Worm (Caenorhabditis elegans) whole organism, early embryonic: Measurements from ENCODE around the gene daf-2.

Experiments
- B0310.2 ChIP-seq: sonication (generic microtip); optimal IDR thresholded peaks from 2 replicates; lab custom pipeline; 2016; ENCODE audit warnings: mild to moderate bottlenecking, missing genetic modification characterization, missing compliant biosample characterization
- ama-1 ChIP-seq: fragments of 150-350 bp; optimal IDR thresholded peaks from 2 replicates; lab custom pipeline; 2014
- ets-7 ChIP-seq: sonication (generic microtip); optimal IDR thresholded peaks from 2 replicates; lab custom pipeline; 2016; ENCODE audit warnings: missing genotype, missing genetic modification characterization, missing compliant biosample characterization
- flt-1 ChIP-seq: fragments of 200-800 bp; sonication (Bioruptor generic); IDR thresholded peaks from 2 replicates; pipeline ENCODE4 v1.3.6; 2022; ENCODE audit warnings: missing genetic modification characterization, missing compliant biosample characterization
- hmg-4 ChIP-seq: fragments of 200-800 bp; sonication (Bioruptor generic); optimal IDR thresholded peaks from 2 replicates; lab custom pipeline; 2018; ENCODE audit warnings: mild to moderate bottlenecking, missing genetic modification characterization, missing compliant biosample characterization
- hnd-1 ChIP-seq: sonication (generic microtip); optimal IDR thresholded peaks from 2 replicates; lab custom pipeline; 2016; ENCODE audit warnings: missing genetic modification characterization, missing compliant biosample characterization
- scrt-1 ChIP-seq: fragments of 200-800 bp; sonication (Bioruptor generic); IDR thresholded peaks from 2 replicates; pipeline ENCODE4 v1.3.6; 2022; ENCODE audit warnings: missing genetic modification characterization, missing compliant biosample characterization
- sea-1 ChIP-seq: fragments of 200-800 bp; sonication (Bioruptor generic); conservative IDR thresholded peaks from 2 replicates; pipeline ENCODE4 v1.3.6; 2022; ENCODE audit warnings: missing genetic modification characterization, missing compliant biosample characterization
- tbx-11 ChIP-seq: fragments of 200-800 bp; sonication (Bioruptor generic); IDR thresholded peaks from 2 replicates; pipeline ENCODE4 v1.3.6; 2022; ENCODE audit warnings: missing genetic modification characterization, missing compliant biosample characterization

DNA sequence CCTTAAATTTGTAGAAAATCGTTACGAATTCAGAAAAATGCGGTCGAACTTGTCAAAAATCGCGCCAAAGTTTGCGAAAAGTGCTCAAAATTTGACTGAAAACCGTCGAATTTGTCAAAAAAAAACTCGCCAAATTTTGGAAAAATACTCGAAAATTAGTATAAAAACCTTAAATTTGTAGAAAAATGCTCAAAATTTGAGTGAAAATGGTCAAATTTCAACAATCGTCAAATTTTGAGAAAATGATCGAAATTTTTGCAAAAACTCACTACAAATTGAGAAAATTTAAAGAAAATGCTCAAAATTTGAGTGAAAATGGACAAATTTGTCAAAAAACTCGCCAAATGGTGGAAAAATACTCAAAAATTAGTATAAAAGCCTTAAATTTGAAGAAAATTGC, 88.2 kb downstream of the daf-2 start:
- TF ChIP-seq sea-1 (GFP tag; lab: Robert Waterston, UW) (no peak), hnd-1 (tag; lab: Kevin White, UChicago) (no peak), flt-1 (GFP tag; lab: Robert Waterston, UW) (no peak), tbx-11 (no peak), ets-7 (tag; lab: Kevin White, UChicago) (no peak), ama-1 (lab: Kevin White, UChicago) (no peak), scrt-1 (GFP tag; lab: Robert Waterston, UW) (no peak), hmg-4 (no peak), B0310.2 (tag; lab: Kevin White, UChicago) (no peak)
